Fruit fly (Drosophila melanogaster) whole organism, embryonic: ENCODE data around the gene CG4009.

Experiments
- Asciz ChIP-seq: fragments of 200-800 bp; sonication (Bioruptor generic); optimal IDR thresholded peaks from 2 replicates; lab custom pipeline; 2017; ENCODE audit warnings: missing biosample characterization, mild to moderate bottlenecking, missing genetic modification characterization, missing genetic modification reagents
- CG10267 ChIP-seq: fragments of 200-800 bp; sonication (Bioruptor generic); optimal IDR thresholded peaks from 2 replicates; lab custom pipeline; 2018; ENCODE audit warnings: missing biosample characterization, mild to moderate bottlenecking, missing genetic modification characterization, moderate library complexity
- CG10462 ChIP-seq: fragments of 200-800 bp; sonication (Bioruptor generic); optimal IDR thresholded peaks from 2 replicates; lab custom pipeline; 2016; ENCODE audit warnings: missing biosample characterization, missing genetic modification characterization
- CG11085 ChIP-seq: fragments of 200-800 bp; sonication (Bioruptor generic); IDR thresholded peaks from 2 replicates; pipeline ENCODE4 v1.3.6; 2022; ENCODE audit warnings: missing biosample characterization, missing genetic modification characterization
- CG11093 ChIP-seq: fragments of 200-800 bp; sonication (Bioruptor generic); IDR thresholded peaks from 3 replicates; pipeline ENCODE4 v1.3.6; 2022; ENCODE audit warnings: missing biosample characterization, missing genetic modification characterization
- CG11504 ChIP-seq: fragments of 200-800 bp; sonication (Bioruptor generic); optimal IDR thresholded peaks from 3 replicates; lab custom pipeline; 2019; ENCODE audit warnings: missing biosample characterization, mild to moderate bottlenecking, missing genetic modification characterization, moderate library complexity
- CG11696 ChIP-seq: fragments of 200-800 bp; sonication (Bioruptor generic); IDR thresholded peaks from 2 replicates; pipeline ENCODE4 v1.3.6; 2022; ENCODE audit warnings: missing biosample characterization, missing genetic modification characterization
- CG12104 ChIP-seq: fragments of 200-800 bp; sonication (Bioruptor generic); optimal IDR thresholded peaks from 3 replicates; lab custom pipeline; 2016; ENCODE audit warnings: missing biosample characterization, missing genetic modification characterization
- CG14050 ChIP-seq: fragments of 200-800 bp; sonication (Bioruptor generic); IDR thresholded peaks from 3 replicates; pipeline ENCODE4 v1.3.6; 2022; ENCODE audit warnings: missing biosample characterization, missing genetic modification characterization
- CG1529 ChIP-seq: fragments of 200-800 bp; sonication (Bioruptor generic); optimal IDR thresholded peaks from 3 replicates; lab custom pipeline; 2018; ENCODE audit warnings: missing biosample characterization, missing genetic modification characterization
- CG15479 ChIP-seq: fragments of 200-800 bp; sonication (Bioruptor generic); optimal IDR thresholded peaks from 3 replicates; lab custom pipeline; 2019; ENCODE audit warnings: missing biosample characterization, mild to moderate bottlenecking, missing genetic modification characterization, moderate library complexity
- CG16779 ChIP-seq: fragments of 200-800 bp; sonication (Bioruptor generic); IDR thresholded peaks from 2 replicates; pipeline ENCODE4 v1.3.6; 2022; ENCODE audit warnings: missing biosample characterization, missing genetic modification characterization
- CG18011 ChIP-seq: fragments of 200-800 bp; sonication (Bioruptor generic); optimal IDR thresholded peaks from 2 replicates; lab custom pipeline; 2017; ENCODE audit warnings: missing biosample characterization, missing genetic modification characterization, mild to moderate bottlenecking, moderate library complexity, missing genotype
- CG3163 ChIP-seq: fragments of 200-800 bp; sonication (Bioruptor generic); optimal IDR thresholded peaks from 3 replicates; lab custom pipeline; 2016; ENCODE audit warnings: missing biosample characterization, missing genetic modification characterization
- CG33213 ChIP-seq: fragments of 200-800 bp; sonication (Bioruptor generic); optimal IDR thresholded peaks from 3 replicates; lab custom pipeline; 2016; ENCODE audit warnings: missing biosample characterization, missing genetic modification characterization
- CG4424 ChIP-seq: fragments of 200-800 bp; sonication (Bioruptor generic); optimal IDR thresholded peaks from 3 replicates; lab custom pipeline; 2016; ENCODE audit warnings: missing biosample characterization, missing genetic modification characterization
- CG6654 ChIP-seq: fragments of 200-800 bp; sonication (Bioruptor generic); optimal IDR thresholded peaks from 2 replicates; lab custom pipeline; 2017; ENCODE audit warnings: missing biosample characterization, mild to moderate bottlenecking, missing genetic modification characterization
- CG6683 ChIP-seq: fragments of 200-800 bp; sonication (Bioruptor generic); optimal IDR thresholded peaks from 2 replicates; lab custom pipeline; 2017; ENCODE audit warnings: missing biosample characterization, mild to moderate bottlenecking, missing genetic modification characterization, missing genetic modification reagents
- CG8359 ChIP-seq: fragments of 200-800 bp; sonication (Bioruptor generic); optimal IDR thresholded peaks from 2 replicates; lab custom pipeline; 2017; ENCODE audit warnings: missing biosample characterization, mild to moderate bottlenecking, missing genetic modification characterization, borderline replicate concordance
- CG9215 ChIP-seq: fragments of 200-800 bp; sonication (Bioruptor generic); IDR thresholded peaks from 2 replicates; pipeline ENCODE4 v1.3.6; 2022; ENCODE audit warnings: missing biosample characterization, missing genetic modification characterization
- Dp ChIP-seq: fragments of 200-800 bp; sonication (Bioruptor generic); optimal IDR thresholded peaks from 2 replicates; lab custom pipeline; 2018; ENCODE audit warnings: missing biosample characterization, mild to moderate bottlenecking, missing genetic modification characterization, moderate library complexity
- ERR ChIP-seq: fragments of 200-800 bp; sonication (Bioruptor generic); optimal IDR thresholded peaks from 2 replicates; lab custom pipeline; 2016; ENCODE audit warnings: missing biosample characterization, missing genetic modification characterization
- GATAe ChIP-seq: fragments of 200-800 bp; sonication (Bioruptor generic); conservative IDR thresholded peaks from 2 replicates; pipeline ENCODE4 v1.3.6; 2022; ENCODE audit warnings: missing biosample characterization, missing genetic modification characterization
- HHEX ChIP-seq: fragments of 200-800 bp; sonication (Bioruptor generic); optimal IDR thresholded peaks from 3 replicates; lab custom pipeline; 2017; ENCODE audit warnings: missing biosample characterization, mild to moderate bottlenecking, missing genetic modification characterization, missing genetic modification reagents
- HLH54F ChIP-seq: fragments of 200-800 bp; sonication (Bioruptor generic); optimal IDR thresholded peaks from 3 replicates; lab custom pipeline; 2016; ENCODE audit warnings: missing biosample characterization, missing genetic modification characterization
- Hsf ChIP-seq: fragments of 200-800 bp; sonication (Bioruptor generic); optimal IDR thresholded peaks from 3 replicates; lab custom pipeline; 2016; ENCODE audit warnings: missing biosample characterization, missing genetic modification characterization
- PHDP ChIP-seq: fragments of 200-800 bp; sonication (Bioruptor generic); optimal IDR thresholded peaks from 3 replicates; lab custom pipeline; 2018; ENCODE audit warnings: missing biosample characterization, mild to moderate bottlenecking, missing genetic modification characterization, moderate library complexity
- Rfx ChIP-seq: fragments of 200-800 bp; sonication (Bioruptor generic); IDR thresholded peaks from 2 replicates; pipeline ENCODE4 v1.3.6; 2022; ENCODE audit warnings: missing biosample characterization, missing genetic modification characterization
- Sox100B ChIP-seq: fragments of 200-800 bp; sonication (Bioruptor generic); optimal IDR thresholded peaks from 3 replicates; lab custom pipeline; 2018; ENCODE audit warnings: missing biosample characterization, mild to moderate bottlenecking, missing genetic modification characterization
- Usf ChIP-seq: fragments of 200-800 bp; sonication (Bioruptor generic); optimal IDR thresholded peaks from 2 replicates; lab custom pipeline; 2017; ENCODE audit warnings: missing genotype, missing biosample characterization, missing genetic modification characterization
- al ChIP-seq: fragments of 200-800 bp; sonication (Bioruptor generic); IDR thresholded peaks from 2 replicates; pipeline ENCODE4 v1.3.6; 2022; ENCODE audit warnings: missing biosample characterization, missing genetic modification characterization
- ato ChIP-seq: fragments of 200-800 bp; sonication (Bioruptor generic); IDR thresholded peaks from 2 replicates; pipeline ENCODE4 v1.3.6; 2022; ENCODE audit warnings: missing biosample characterization, missing genetic modification characterization; ENCODE audit not compliant: partially characterized antibody
- az2 ChIP-seq: fragments of 200-800 bp; sonication (Bioruptor generic); optimal IDR thresholded peaks from 3 replicates; lab custom pipeline; 2016; ENCODE audit warnings: missing biosample characterization, missing genetic modification characterization
- bigmax ChIP-seq: fragments of 200-800 bp; sonication (Bioruptor generic); optimal IDR thresholded peaks from 2 replicates; lab custom pipeline; 2018; ENCODE audit warnings: missing biosample characterization, mild to moderate bottlenecking, missing genetic modification characterization
- fru ChIP-seq: fragments of >200 bp; optimal IDR thresholded peaks from 2 replicates; lab custom pipeline; 2017
- gsb ChIP-seq: fragments of 200-800 bp; sonication (Bioruptor generic); IDR thresholded peaks from 2 replicates; pipeline ENCODE4 v1.3.6; 2022; ENCODE audit warnings: missing biosample characterization, missing genetic modification characterization
- hb ChIP-seq: fragments of 200-800 bp; sonication (Bioruptor generic); IDR thresholded peaks from 3 replicates; pipeline ENCODE4 v1.3.6; 2022; ENCODE audit warnings: missing biosample characterization, missing genetic modification characterization; ENCODE audit not compliant: partially characterized antibody
- lab ChIP-seq: fragments of 200-800 bp; sonication (Bioruptor generic); optimal IDR thresholded peaks from 3 replicates; lab custom pipeline; 2017; ENCODE audit warnings: missing biosample characterization, missing genetic modification characterization, mild to moderate bottlenecking, moderate library complexity, missing genetic modification reagents
- nau ChIP-seq: fragments of 200-800 bp; sonication (Bioruptor generic); optimal IDR thresholded peaks from 3 replicates; lab custom pipeline; 2017; ENCODE audit warnings: missing biosample characterization, mild to moderate bottlenecking, missing genetic modification characterization, missing genetic modification reagents
- otp ChIP-seq: fragments of 200-800 bp; sonication (Bioruptor generic); IDR thresholded peaks from 3 replicates; pipeline ENCODE4, ENCODE4 v1.3.6; 2022; ENCODE audit warnings: missing biosample characterization, missing genetic modification characterization
- p53 ChIP-seq: fragments of 200-800 bp; sonication (Bioruptor generic); optimal IDR thresholded peaks from 2 replicates; lab custom pipeline; 2016; ENCODE audit warnings: missing biosample characterization, missing genetic modification characterization
- pb ChIP-seq: fragments of 200-800 bp; sonication (Bioruptor generic); optimal IDR thresholded peaks from 3 replicates; lab custom pipeline; 2016; ENCODE audit warnings: missing biosample characterization, missing genetic modification characterization
- seq ChIP-seq: fragments of 200-800 bp; sonication (Bioruptor generic); IDR thresholded peaks from 2 replicates; pipeline ENCODE4 v1.3.6; 2022; ENCODE audit warnings: missing biosample characterization, missing genetic modification characterization
- slbo ChIP-seq: fragments of 200-800 bp; sonication (Bioruptor generic); IDR thresholded peaks from 2 replicates; pipeline ENCODE4 v1.3.6; 2022; ENCODE audit warnings: missing biosample characterization, missing genetic modification characterization
- stwl ChIP-seq: fragments of 200-800 bp; sonication (Bioruptor generic); optimal IDR thresholded peaks from 3 replicates; lab custom pipeline; 2018; ENCODE audit warnings: missing biosample characterization, mild to moderate bottlenecking, missing genetic modification characterization, moderate library complexity
- tap ChIP-seq: fragments of 200-800 bp; optimal IDR thresholded peaks from 3 replicates; lab custom pipeline; 2019; ENCODE audit warnings: missing biosample characterization, mild to moderate bottlenecking, missing genetic modification characterization, moderate library complexity
- trem ChIP-seq: fragments of 200-800 bp; optimal IDR thresholded peaks from 3 replicates; lab custom pipeline; 2019; ENCODE audit warnings: missing biosample characterization, mild to moderate bottlenecking, missing genetic modification characterization, moderate library complexity
- tx ChIP-seq: fragments of 200-800 bp; sonication (Bioruptor generic); optimal IDR thresholded peaks from 2 replicates; lab custom pipeline; 2016; ENCODE audit warnings: missing biosample characterization, missing genetic modification characterization
- vnd ChIP-seq: fragments of 200-800 bp; sonication (Bioruptor generic); IDR thresholded peaks from 3 replicates; pipeline ENCODE4 v1.3.6; 2022; ENCODE audit warnings: missing biosample characterization, missing genetic modification characterization; ENCODE audit not compliant: partially characterized antibody
- vvl ChIP-seq: fragments of 200-800 bp; sonication (Bioruptor generic); IDR thresholded peaks from 2 replicates; pipeline ENCODE4 v1.3.6; 2022; ENCODE audit warnings: missing biosample characterization, missing genetic modification characterization
- zen ChIP-seq: fragments of 200-800 bp; sonication (Bioruptor generic); optimal IDR thresholded peaks from 3 replicates; lab custom pipeline; 2018; ENCODE audit warnings: missing biosample characterization, mild to moderate bottlenecking, missing genetic modification characterization, moderate library complexity

The CG4009 gene

dm6 chr3R:17079859-17080255 is 44.0 kb upstream of the CG4009 start, which contains the start of the genes Keap1 and kuk (continued):
- TF ChIP-seq CG9215 (GFP tag; lab: Robert Waterston, UW) (peak; percentile 43), lab (peak; percentile 67), CG11504 (peak; percentile 45), CG6683 (GFP tag; lab: Kevin White, UChicago) (no peak), CG16779 (GFP tag; lab: Robert Waterston, UW) (no peak), Rfx (GFP tag; lab: Robert Waterston, UW) (peak; percentile 80), tx (peak; percentile 51), CG1529 (GFP tag; lab: Kevin White, UChicago) (no peak), CG18011 (GFP tag; lab: Kevin White, UChicago) (peak; percentile 34), CG33213 (peak; percentile 77), hb (GFP tag; lab: Robert Waterston, UW) (peak; percentile 59; the same call in 2 of the 3 replicates), HHEX (GFP tag; lab: Kevin White, UChicago) (peak; percentile 54), bigmax (GFP tag; lab: Kevin White, UChicago) (no peak), tap (tag; lab: Kevin White, UChicago) (no peak), CG11093 (GFP tag; lab: Robert Waterston, UW) (peak; percentile 16; the same call in 1 of the 3 replicates), CG3163 (peak; percentile 46), slbo (GFP tag; lab: Robert Waterston, UW) (peak; percentile 72), CG4424 (GFP tag; lab: Kevin White, UChicago) (peak; percentile 30), al (GFP tag; lab: Robert Waterston, UW) (peak; percentile 44; the same call in 1 of the 2 replicates), CG14050 (GFP tag; lab: Robert Waterston, UW) (peak; percentile 25; the same call in 1 of the 3 replicates), HLH54F (peak; percentile 73), ato (GFP tag; lab: Robert Waterston, UW) (no peak; the same call in 1 of the 2 replicates), vnd (GFP tag; lab: Robert Waterston, UW) (peak; percentile 70), Hsf (GFP tag; lab: Kevin White, UChicago) (peak; percentile 74), PHDP (peak; percentile 27), Usf (no peak), trem (tag; lab: Kevin White, UChicago) (peak; percentile 86), Dp (GFP tag; lab: Kevin White, UChicago) (peak; percentile 71), ERR (GFP tag; lab: Kevin White, UChicago) (peak; percentile 12), vvl (peak; percentile 66), CG11085 (GFP tag; lab: Robert Waterston, UW) (peak; percentile 53), GATAe (GFP tag; lab: Robert Waterston, UW) (no peak), az2 (GFP tag; lab: Kevin White, UChicago) (peak; percentile 50), CG6654 (GFP tag; lab: Kevin White, UChicago) (no peak), CG10267 (tag; lab: Kevin White, UChicago) (peak; percentile 99), gsb (no peak), otp (no peak), CG12104 (GFP tag; lab: Kevin White, UChicago) (peak; percentile 51), CG8359 (GFP tag; lab: Kevin White, UChicago) (no peak), nau (GFP tag; lab: Kevin White, UChicago) (no peak), seq (GFP tag; lab: Robert Waterston, UW) (0 out of 2 replicates have a peak, but pooled peaks have one; percentile 0), Asciz (GFP tag; lab: Kevin White, UChicago) (peak; percentile 48), pb (peak; percentile 17), CG15479 (GFP tag; lab: Kevin White, UChicago) (no peak), stwl (tag; lab: Kevin White, UChicago) (peak; percentile 70), p53 (GFP tag; lab: Kevin White, UChicago) (no peak), fru (no peak), CG10462 (peak; percentile 69), CG11696 (GFP tag; lab: Robert Waterston, UW) (no peak), Sox100B (GFP tag; lab: Kevin White, UChicago) (no peak), zen (tag; lab: Kevin White, UChicago) (peak; percentile 34)
